Worm (Caenorhabditis elegans) whole organism, L4 larva: ENCODE results near the gene Y67H2A.7.

Experiments
- F26F4.8 ChIP-seq: fragments of 200-800 bp; sonication (Bioruptor generic); conservative IDR thresholded peaks from 2 replicates; pipeline ENCODE4 v1.3.6; 2022; ENCODE audit warnings: missing genetic modification characterization, missing compliant biosample characterization
- F44E2.7 ChIP-seq: fragments of 200-800 bp; sonication (Bioruptor generic); IDR thresholded peaks from 2 replicates; pipeline ENCODE4 v2.1.2; 2022; ENCODE audit warnings: missing genetic modification characterization, missing compliant biosample characterization
- R02D3.7 ChIP-seq: fragments of 150-350 bp; sonication (generic microtip); optimal IDR thresholded peaks from 3 replicates; lab custom pipeline; 2014; ENCODE audit warnings: missing biosample characterization, missing genetic modification characterization
- T20F7.1 ChIP-seq: fragments of 200-800 bp; sonication (Bioruptor generic); optimal IDR thresholded peaks from 2 replicates; lab custom pipeline; 2018; ENCODE audit warnings: mild to moderate bottlenecking, missing genetic modification characterization, missing compliant biosample characterization
- Y5F2A.4 ChIP-seq: fragments of 200-800 bp; sonication (Bioruptor generic); optimal IDR thresholded peaks from 2 replicates; lab custom pipeline; 2018; ENCODE audit warnings: mild to moderate bottlenecking, missing genetic modification characterization, missing compliant biosample characterization
- aha-1 ChIP-seq: fragments of 150-350 bp; peaks from one replicate; lab custom pipeline; 2014; ENCODE audit warnings: missing biosample characterization, missing genetic modification characterization
- ama-1 ChIP-seq: fragments of 150-350 bp; optimal IDR thresholded peaks from 2 replicates; lab custom pipeline; 2014; ENCODE audit warnings: inconsistent platforms, mixed read lengths
- ceh-20 ChIP-seq: fragments of 200-800 bp; sonication (Bioruptor generic); IDR thresholded peaks from 2 replicates; pipeline ENCODE4 v1.3.6; 2022; ENCODE audit warnings: missing genetic modification reagents, missing genetic modification characterization, missing compliant biosample characterization
- ceh-28 ChIP-seq: fragments of 150-350 bp; optimal IDR thresholded peaks from 2 replicates; lab custom pipeline; 2014; ENCODE audit warnings: missing biosample characterization, missing genetic modification reagents, missing genetic modification characterization
- ceh-32 ChIP-seq: sonication (generic microtip); optimal IDR thresholded peaks from 2 replicates; lab custom pipeline; 2016; ENCODE audit warnings: mild to moderate bottlenecking, missing genetic modification characterization, missing compliant biosample characterization; ENCODE audit not compliant: poor library complexity
- ceh-62 ChIP-seq: sonication (generic microtip); optimal IDR thresholded peaks from 2 replicates; lab custom pipeline; 2017; ENCODE audit warnings: missing biosample characterization, missing genetic modification characterization
- ceh-82 ChIP-seq: sonication (generic microtip); optimal IDR thresholded peaks from 2 replicates; lab custom pipeline; 2017; ENCODE audit warnings: missing biosample characterization, missing genetic modification characterization
- daf-16 ChIP-seq, 3 experiments: sonication (generic microtip); optimal IDR thresholded peaks; 2 replicates each; lab custom pipeline; 2016 to 2017; ENCODE audit warnings: missing genetic modification characterization in 3 of 3, missing genetic modification reagents in 3 of 3, mild to moderate bottlenecking in 2 of 3, missing compliant biosample characterization in 2 of 3, missing biosample characterization in 1 of 3, moderate library complexity in 1 of 3
- daf-8 ChIP-seq: fragments of 200-800 bp; sonication (Bioruptor generic); IDR thresholded peaks from 2 replicates; pipeline ENCODE4 v1.3.6; 2022; ENCODE audit warnings: missing genetic modification characterization, missing compliant biosample characterization
- dmd-6 ChIP-seq: fragments of 200-800 bp; sonication (Bioruptor generic); IDR thresholded peaks from 2 replicates; pipeline ENCODE4 v1.3.6; 2022; ENCODE audit warnings: missing genetic modification reagents, missing genetic modification characterization, missing compliant biosample characterization
- dpl-1 ChIP-seq: fragments of 150-350 bp; optimal IDR thresholded peaks from 2 replicates; lab custom pipeline; 2014; ENCODE audit warnings: missing biosample characterization, missing genetic modification reagents, missing genetic modification characterization
- dve-1 ChIP-seq: sonication (generic microtip); optimal IDR thresholded peaks from 2 replicates; lab custom pipeline; 2017; ENCODE audit warnings: antibody characterized with exemption, mild to moderate bottlenecking, missing genetic modification characterization, missing compliant biosample characterization; ENCODE audit not compliant: insufficient read depth
- hif-1 ChIP-seq, 2 experiments: sonication (generic microtip); optimal IDR thresholded peaks; 2 replicates each; lab custom pipeline; 2016 to 2017; ENCODE audit warnings: missing compliant biosample characterization in 2 of 2, missing genetic modification characterization in 2 of 2, missing genetic modification reagents in 2 of 2, missing genotype in 2 of 2, mild to moderate bottlenecking in 1 of 2
- hlh-11 ChIP-seq: fragments of 200-800 bp; sonication (Bioruptor generic); optimal IDR thresholded peaks from 2 replicates; lab custom pipeline; 2018; ENCODE audit warnings: mild to moderate bottlenecking, missing genetic modification characterization, missing compliant biosample characterization
- hlh-30 ChIP-seq: sonication (generic microtip); optimal IDR thresholded peaks from 2 replicates; lab custom pipeline; 2017; ENCODE audit warnings: antibody characterized with exemption, mild to moderate bottlenecking, missing genetic modification characterization, missing compliant biosample characterization; ENCODE audit not compliant: insufficient read depth
- lim-7 ChIP-seq: fragments of 200-800 bp; sonication (Bioruptor generic); IDR thresholded peaks from 2 replicates; pipeline ENCODE4 v1.3.6; 2022; ENCODE audit warnings: missing genetic modification characterization, missing compliant biosample characterization
- lin-1 ChIP-seq: fragments of 200-800 bp; sonication (Bioruptor generic); IDR thresholded peaks from 2 replicates; pipeline ENCODE4 v1.3.6; 2022; ENCODE audit warnings: missing genetic modification reagents, missing genetic modification characterization, missing compliant biosample characterization
- lsy-2 ChIP-seq, 2 experiments: fragments of 150-350 bp in 1 of 2; sonication (generic microtip) in 1 of 2; optimal IDR thresholded peaks; 2 replicates each; lab custom pipeline; 2014 to 2017; ENCODE audit warnings: missing biosample characterization in 2 of 2, missing genetic modification characterization in 2 of 2
- mes-2 ChIP-seq: sonication (generic microtip); optimal IDR thresholded peaks from 2 replicates; lab custom pipeline; 2016; ENCODE audit warnings: missing genotype, mild to moderate bottlenecking, missing genetic modification characterization, missing compliant biosample characterization; ENCODE audit not compliant: poor library complexity, severe bottlenecking
- mxl-2 ChIP-seq: fragments of 200-800 bp; sonication (Bioruptor generic); conservative IDR thresholded peaks from 2 replicates; pipeline ENCODE4 v1.3.6; 2022; ENCODE audit warnings: missing genetic modification reagents, missing genetic modification characterization, missing compliant biosample characterization
- mxl-3 ChIP-seq: fragments of 200-800 bp; sonication (Bioruptor generic); optimal IDR thresholded peaks from 2 replicates; lab custom pipeline; 2018; ENCODE audit warnings: mild to moderate bottlenecking, missing genetic modification characterization, missing compliant biosample characterization
- nhr-28 ChIP-seq: fragments of 150-350 bp; optimal IDR thresholded peaks from 2 replicates; lab custom pipeline; 2014; ENCODE audit warnings: missing biosample characterization, missing genetic modification characterization
- nhr-48 ChIP-seq: sonication (generic microtip); optimal IDR thresholded peaks from 2 replicates; lab custom pipeline; 2016; ENCODE audit warnings: mild to moderate bottlenecking, missing genetic modification characterization, missing compliant biosample characterization
- nhr-76 ChIP-seq: fragments of 150-350 bp; optimal IDR thresholded peaks from 2 replicates; lab custom pipeline; 2014; ENCODE audit warnings: missing biosample characterization, missing genetic modification characterization
- nhr-77 ChIP-seq: fragments of 150-350 bp; optimal IDR thresholded peaks from 2 replicates; lab custom pipeline; 2014; ENCODE audit warnings: missing biosample characterization, missing genetic modification characterization
- php-3 ChIP-seq: fragments of 200-800 bp; sonication (Bioruptor generic); IDR thresholded peaks from 2 replicates; pipeline ENCODE4 v1.3.6; 2022; ENCODE audit warnings: missing genetic modification reagents, missing genetic modification characterization, missing compliant biosample characterization
- pqm-1 ChIP-seq: sonication (generic microtip); optimal IDR thresholded peaks from 2 replicates; lab custom pipeline; 2017; ENCODE audit warnings: missing biosample characterization, missing genetic modification characterization
- snpc-4 ChIP-seq: fragments of 150-350 bp; optimal IDR thresholded peaks from 2 replicates; lab custom pipeline; 2014; ENCODE audit warnings: missing biosample characterization, missing genetic modification characterization
- tra-1 ChIP-seq: fragments of 200-800 bp; sonication (Bioruptor generic); IDR thresholded peaks from 2 replicates; pipeline ENCODE4 v1.3.6; 2022; ENCODE audit warnings: missing genetic modification reagents, missing genetic modification characterization, missing compliant biosample characterization
- unc-39 ChIP-seq: sonication (generic microtip); optimal IDR thresholded peaks from 2 replicates; lab custom pipeline; 2017; ENCODE audit warnings: missing biosample characterization, missing genetic modification characterization
- unc-62 ChIP-seq, 3 experiments: fragments of 150-350 bp in 1 of 3; sonication (generic microtip); optimal IDR thresholded peaks in 2 of 3; peaks in 1 of 3; 1 replicate in 1 of 3; 2 replicates in 2 of 3; lab custom pipeline; 2014 to 2017; ENCODE audit warnings: missing biosample characterization in 3 of 3, missing genetic modification characterization in 3 of 3, missing genetic modification reagents in 3 of 3, missing genotype in 1 of 3
- zfp-2 ChIP-seq: sonication (generic microtip); optimal IDR thresholded peaks from 2 replicates; lab custom pipeline; 2016; ENCODE audit warnings: mild to moderate bottlenecking, missing genetic modification characterization, missing compliant biosample characterization

The Y67H2A.7 gene

ce11 chrIV:13322429-13322828 lies 18.9 kb downstream of the Y67H2A.7 start (continued):
- TF ChIP-seq hif-1 (tag; optimal IDR thresholded peaks at IDR 0.05; lab: Kevin White, UChicago) (peak in 1 of 2 experiments; percentile 62), Y5F2A.4 (GFP tag; lab: Kevin White, UChicago) (no peak), mxl-2 (GFP tag; lab: Robert Waterston, UW) (no peak)

DNA sequence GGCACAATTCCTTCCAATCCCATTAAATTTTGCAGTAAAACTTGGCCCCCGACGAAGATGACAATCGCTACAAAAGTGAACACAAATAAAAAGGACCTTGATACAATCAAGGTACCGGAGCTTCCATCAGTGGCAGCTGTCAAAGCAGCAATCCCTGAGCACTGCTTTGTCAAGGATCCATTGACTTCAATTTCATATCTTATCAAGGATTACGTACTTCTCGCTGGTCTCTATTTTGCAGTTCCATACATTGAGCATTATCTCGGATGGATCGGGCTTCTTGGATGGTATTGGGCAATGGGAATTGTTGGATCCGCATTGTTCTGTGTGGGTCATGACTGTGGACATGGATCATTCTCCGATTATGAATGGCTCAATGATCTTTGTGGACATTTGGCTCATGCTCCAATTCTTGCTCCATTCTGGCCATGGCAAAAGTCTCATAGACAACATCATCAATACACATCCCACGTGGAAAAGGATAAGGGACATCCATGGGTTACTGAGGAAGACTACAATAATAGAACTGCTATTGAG lies 20.3 kb downstream of the Y67H2A.7 start, which contains the start of gene fat-2:
Gene fat-2 (plus strand): TSS at position 51 of the 537 bp plus-strand sequence.
- peak in 1 of 2 experiments; percentile 92 for TF ChIP-seq unc-62 (GFP tag; optimal IDR thresholded peaks at IDR 0.05 in 1 of 2; lab: Kevin White, UChicago)
- TF ChIP-seq unc-62 (tag; optimal IDR thresholded peaks at IDR 0.05; lab: Kevin White, UChicago) = no peak
- TF ChIP-seq lim-7 (GFP tag; lab: Robert Waterston, UW) = 0 out of 2 replicates have a peak, but pooled peaks have one; percentile 2
- no peak for TF ChIP-seq ceh-32 (tag; lab: Kevin White, UChicago)

- TF ChIP-seq nhr-28 = peak; percentile 89
- TF ChIP-seq ama-1 = no peak
- no peak for TF ChIP-seq ceh-82 (tag; lab: Kevin White, UChicago)
- TF ChIP-seq dmd-6 (GFP tag; lab: Robert Waterston, UW) = peak; percentile 97
- peak; percentile 67 for TF ChIP-seq nhr-48 (tag; lab: Kevin White, UChicago)
- TF ChIP-seq T20F7.1 (GFP tag; lab: Kevin White, UChicago) = peak; percentile 35
- TF ChIP-seq hlh-11 = peak; percentile 61
- TF ChIP-seq nhr-76 = no peak
- TF ChIP-seq snpc-4 (tag; lab: Kevin White, UChicago) = no peak
- TF ChIP-seq zfp-2 (tag; lab: Kevin White, UChicago) = no peak
- no peak for TF ChIP-seq daf-16 (GFP tag; optimal IDR thresholded peaks at IDR 0.05; lab: Kevin White, UChicago)
- peak; percentile 72 for TF ChIP-seq daf-16 (tag; optimal IDR thresholded peaks at IDR 0.05; lab: Kevin White, UChicago)
- peak; percentile 24 for TF ChIP-seq aha-1 (tag; lab: Kevin White, UChicago)
- TF ChIP-seq daf-8 (GFP tag; lab: Robert Waterston, UW) = no peak
- no peak for TF ChIP-seq ceh-32 (tag; lab: Kevin White, UChicago)
- TF ChIP-seq unc-39 = no peak
- TF ChIP-seq unc-62 (GFP tag; optimal IDR thresholded peaks at IDR 0.05 in 1 of 2; lab: Kevin White, UChicago) = peak in 1 of 2 experiments; percentile 56
- TF ChIP-seq unc-62 (tag; optimal IDR thresholded peaks at IDR 0.05; lab: Kevin White, UChicago) = no peak
- TF ChIP-seq lsy-2 (tag; optimal IDR thresholded peaks at IDR 0.05; lab: Kevin White, UChicago) = peak in 1 of 2 experiments; percentile 39
- peak; percentile 83 for TF ChIP-seq php-3
- TF ChIP-seq ceh-28 (tag; lab: Kevin White, UChicago) = no peak
- TF ChIP-seq hif-1 (tag; optimal IDR thresholded peaks at IDR 0.05; lab: Kevin White, UChicago) = no peak
- TF ChIP-seq F44E2.7 (GFP tag; lab: Robert Waterston, UW) = no peak
- TF ChIP-seq nhr-77 = peak; percentile 91
- peak; percentile 96 for TF ChIP-seq pqm-1
- peak; percentile 26 for TF ChIP-seq hlh-30 (tag; lab: Kevin White, UChicago)
- TF ChIP-seq mxl-3 (GFP tag; lab: Kevin White, UChicago) = no peak
- peak; percentile 94 for TF ChIP-seq dve-1 (tag; lab: Kevin White, UChicago)
- TF ChIP-seq mes-2 (tag; lab: Kevin White, UChicago) = no peak
- TF ChIP-seq F26F4.8 (GFP tag; lab: Robert Waterston, UW) = no peak
- peak; percentile 70 for TF ChIP-seq ceh-20
- no peak for TF ChIP-seq R02D3.7 (tag; lab: Kevin White, UChicago)
- TF ChIP-seq dpl-1 (GFP tag; lab: Kevin White, UChicago) = no peak
- TF ChIP-seq tra-1 (GFP tag; lab: Robert Waterston, UW) = peak; percentile 72; the same call in 1 of the 2 replicates
- TF ChIP-seq ceh-62 (tag; lab: Kevin White, UChicago) = no peak
- TF ChIP-seq lin-1 (GFP tag; lab: Robert Waterston, UW) = peak; percentile 60; the same call in 1 of the 2 replicates
Measured at ce11 chrIV:13327064-13327463, 23.5 kb downstream of the Y67H2A.7 start.
